Worm (Caenorhabditis elegans): ENCODE data around the gene F36H12.3.

DNA sequence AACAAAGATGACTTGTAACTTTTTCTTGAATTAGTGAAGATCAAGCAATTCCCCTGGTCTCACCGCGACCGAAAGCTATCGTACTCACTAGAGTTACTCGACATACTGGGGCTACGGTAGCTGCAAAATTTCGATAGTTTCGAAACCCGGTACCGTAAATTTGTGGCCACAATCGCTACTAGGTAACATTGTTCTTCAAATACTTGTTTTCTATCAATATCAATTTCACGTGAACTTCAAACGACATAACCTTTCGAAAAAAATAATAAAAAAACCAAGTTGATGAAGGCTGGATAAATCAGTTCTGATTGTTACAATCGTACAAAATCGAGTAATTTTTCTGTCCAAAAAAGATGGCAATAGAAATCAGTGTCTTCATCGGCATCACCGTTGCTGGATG, at the start of gene F36H12.3:
- TF ChIP-seq pha-4 (tag; optimal IDR thresholded peaks at IDR 0.05) = no peak
- TF ChIP-seq fax-1 (tag; optimal IDR thresholded peaks at IDR 0.05) = no peak
- TF ChIP-seq pqm-1 (tag; optimal IDR thresholded peaks at IDR 0.05) = no peak
- TF ChIP-seq ceh-2 (tag; optimal IDR thresholded peaks at IDR 0.05) = no peak
- no peak for TF ChIP-seq lin-11 (tag; optimal IDR thresholded peaks at IDR 0.05)
- TF ChIP-seq tbx-2 (tag; optimal IDR thresholded peaks at IDR 0.05) = no peak
- TF ChIP-seq ceh-9 (tag; optimal IDR thresholded peaks at IDR 0.05) = no peak
- TF ChIP-seq F13H6.1 (tag; optimal IDR thresholded peaks at IDR 0.05) = no peak
- no peak for TF ChIP-seq ets-4 (tag; optimal IDR thresholded peaks at IDR 0.05)
- TF ChIP-seq rnt-1 (tag; optimal IDR thresholded peaks at IDR 0.05) = no peak
- no peak for TF ChIP-seq pax-1 (tag; optimal IDR thresholded peaks at IDR 0.05)

Data from whole organism, late embryonic.